Fruit fly (Drosophila melanogaster) whole organism, embryonic: ENCODE results near the gene CG7943.

Experiments used
- CG10979 ChIP-seq: fragments of 200-800 bp; sonication (Bioruptor generic); optimal IDR thresholded peaks from 2 replicates; lab custom pipeline; 2018; ENCODE audit warnings: missing biosample characterization, mild to moderate bottlenecking, missing genetic modification characterization, moderate library complexity
- CG11093 ChIP-seq: fragments of 200-800 bp; sonication (Bioruptor generic); IDR thresholded peaks from 3 replicates; pipeline ENCODE4 v1.3.6; 2022; ENCODE audit warnings: missing biosample characterization, missing genetic modification characterization
- CG11504 ChIP-seq: fragments of 200-800 bp; sonication (Bioruptor generic); optimal IDR thresholded peaks from 3 replicates; lab custom pipeline; 2019; ENCODE audit warnings: missing biosample characterization, mild to moderate bottlenecking, missing genetic modification characterization, moderate library complexity
- CG15073 ChIP-seq: fragments of 200-800 bp; sonication (Bioruptor generic); optimal IDR thresholded peaks from 2 replicates; lab custom pipeline; 2016; ENCODE audit warnings: missing biosample characterization, missing genetic modification characterization
- CG15269 ChIP-seq: fragments of 200-800 bp; sonication (Bioruptor generic); optimal IDR thresholded peaks from 2 replicates; lab custom pipeline; 2018; ENCODE audit warnings: missing biosample characterization, mild to moderate bottlenecking, missing genetic modification characterization, moderate library complexity
- CG18011 ChIP-seq: fragments of 200-800 bp; sonication (Bioruptor generic); optimal IDR thresholded peaks from 2 replicates; lab custom pipeline; 2017; ENCODE audit warnings: missing biosample characterization, missing genetic modification characterization, mild to moderate bottlenecking, moderate library complexity, missing genotype
- CG2875 ChIP-seq: fragments of 200-800 bp; sonication (Bioruptor generic); optimal IDR thresholded peaks from 2 replicates; lab custom pipeline; 2017; ENCODE audit warnings: missing biosample characterization, mild to moderate bottlenecking, missing genetic modification characterization, missing genetic modification reagents
- CG33557 ChIP-seq: fragments of 200-800 bp; sonication (Bioruptor generic); optimal IDR thresholded peaks from 2 replicates; lab custom pipeline; 2019; ENCODE audit warnings: missing biosample characterization, mild to moderate bottlenecking, missing genetic modification characterization, moderate library complexity
- CG34422 ChIP-seq: fragments of 200-800 bp; sonication (Bioruptor generic); IDR thresholded peaks from 3 replicates; pipeline ENCODE4 v1.3.6; 2022; ENCODE audit warnings: missing biosample characterization, missing genetic modification characterization
- CG3838 ChIP-seq: fragments of 200-800 bp; sonication (Bioruptor generic); optimal IDR thresholded peaks from 3 replicates; lab custom pipeline; 2016; ENCODE audit warnings: missing biosample characterization, missing genetic modification characterization
- CG4820 ChIP-seq: fragments of 200-800 bp; sonication (Bioruptor generic); optimal IDR thresholded peaks from 3 replicates; lab custom pipeline; 2016; ENCODE audit warnings: missing biosample characterization, missing genetic modification characterization
- CG4854 ChIP-seq: fragments of 200-800 bp; sonication (Bioruptor generic); optimal IDR thresholded peaks from 2 replicates; lab custom pipeline; 2016; ENCODE audit warnings: missing biosample characterization, missing genetic modification characterization, inconsistent platforms
- CG6683 ChIP-seq: fragments of 200-800 bp; sonication (Bioruptor generic); optimal IDR thresholded peaks from 2 replicates; lab custom pipeline; 2017; ENCODE audit warnings: missing biosample characterization, mild to moderate bottlenecking, missing genetic modification characterization, missing genetic modification reagents
- CG7786 ChIP-seq: fragments of 200-800 bp; sonication (Bioruptor generic); optimal IDR thresholded peaks from 2 replicates; lab custom pipeline; 2016; ENCODE audit warnings: missing biosample characterization, missing genetic modification characterization
- CG8359 ChIP-seq: fragments of 200-800 bp; sonication (Bioruptor generic); optimal IDR thresholded peaks from 2 replicates; lab custom pipeline; 2017; ENCODE audit warnings: missing biosample characterization, mild to moderate bottlenecking, missing genetic modification characterization, borderline replicate concordance
- Camta ChIP-seq: fragments of 200-800 bp; sonication (Bioruptor generic); optimal IDR thresholded peaks from 2 replicates; lab custom pipeline; 2016; ENCODE audit warnings: missing biosample characterization, missing genetic modification characterization
- Dad ChIP-seq: fragments of 200-800 bp; sonication (Bioruptor generic); optimal IDR thresholded peaks from 3 replicates; lab custom pipeline; 2016; ENCODE audit warnings: missing biosample characterization, missing genetic modification characterization
- Dbx ChIP-seq: fragments of 200-800 bp; sonication (Bioruptor generic); IDR thresholded peaks from 3 replicates; pipeline ENCODE4 v1.3.6; 2022; ENCODE audit warnings: missing biosample characterization, missing genetic modification characterization
- Dip3 ChIP-seq: fragments of 200-800 bp; sonication (Bioruptor generic); optimal IDR thresholded peaks from 3 replicates; lab custom pipeline; 2016; ENCODE audit warnings: missing biosample characterization, missing genetic modification characterization
- Dll ChIP-seq: fragments of 200-800 bp; sonication (Bioruptor generic); IDR thresholded peaks from 4 replicates; pipeline ENCODE4 v1.3.6; 2022; ENCODE audit warnings: missing biosample characterization, missing genetic modification characterization; ENCODE audit not compliant: partially characterized antibody
- Eip74EF ChIP-seq, 2 experiments: fragments of 200-800 bp in 1 of 2; fragments of >200 bp in 1 of 2; sonication (Bioruptor generic) in 1 of 2; optimal IDR thresholded peaks; 2 replicates each; lab custom pipeline; 2017 to 2019; ENCODE audit warnings: missing biosample characterization in 2 of 2, missing genetic modification characterization in 2 of 2, mild to moderate bottlenecking in 1 of 2, moderate library complexity in 1 of 2
- H15 ChIP-seq: fragments of 200-800 bp; sonication (Bioruptor generic); IDR thresholded peaks from 3 replicates; pipeline ENCODE4 v1.3.6; 2022; ENCODE audit warnings: missing biosample characterization, missing genetic modification characterization
- Hr39 ChIP-seq: fragments of >200 bp; optimal IDR thresholded peaks from 2 replicates; lab custom pipeline; 2017
- Lpt ChIP-seq: fragments of >200 bp; optimal IDR thresholded peaks from 2 replicates; lab custom pipeline; 2018; ENCODE audit warnings: missing biosample characterization, missing genetic modification characterization
- MESR4 ChIP-seq: fragments of 200-800 bp; sonication (Bioruptor generic); optimal IDR thresholded peaks from 2 replicates; lab custom pipeline; 2018; ENCODE audit warnings: missing biosample characterization, mild to moderate bottlenecking, missing genetic modification characterization, moderate library complexity
- Mad ChIP-seq: fragments of 200-800 bp; sonication (Bioruptor generic); optimal IDR thresholded peaks from 2 replicates; lab custom pipeline; 2016; ENCODE audit warnings: missing biosample characterization, missing genetic modification characterization
- Med ChIP-seq: fragments of 200-800 bp; sonication (Bioruptor generic); peaks from one replicate; lab custom pipeline; 2016; ENCODE audit warnings: missing biosample characterization, missing genetic modification characterization, mild to moderate bottlenecking, inconsistent platforms, moderate library complexity
- Meics ChIP-seq: fragments of 200-800 bp; sonication (Bioruptor generic); optimal IDR thresholded peaks from 2 replicates; lab custom pipeline; 2017; ENCODE audit warnings: missing biosample characterization, mild to moderate bottlenecking, missing genetic modification characterization
- Neu2 ChIP-seq: fragments of 200-800 bp; sonication (Bioruptor generic); optimal IDR thresholded peaks from 3 replicates; lab custom pipeline; 2016; ENCODE audit warnings: missing biosample characterization, missing genetic modification characterization, borderline replicate concordance
- Oli ChIP-seq: fragments of 200-800 bp; sonication (Bioruptor generic); optimal IDR thresholded peaks from 2 replicates; lab custom pipeline; 2018; ENCODE audit warnings: missing biosample characterization, mild to moderate bottlenecking, missing genetic modification characterization, moderate library complexity
- PHDP ChIP-seq: fragments of 200-800 bp; sonication (Bioruptor generic); optimal IDR thresholded peaks from 3 replicates; lab custom pipeline; 2018; ENCODE audit warnings: missing biosample characterization, mild to moderate bottlenecking, missing genetic modification characterization, moderate library complexity
- Rx ChIP-seq: fragments of 200-800 bp; sonication (Bioruptor generic); IDR thresholded peaks from 2 replicates; pipeline ENCODE4 v1.3.6; 2022; ENCODE audit warnings: missing biosample characterization, missing genetic modification characterization
- Sry-δ ChIP-seq: fragments of 200-800 bp; sonication (Bioruptor generic); optimal IDR thresholded peaks from 2 replicates; lab custom pipeline; 2016; ENCODE audit warnings: missing biosample characterization, missing genetic modification characterization
- Xrp1 ChIP-seq: fragments of 200-800 bp; sonication (Bioruptor generic); IDR thresholded peaks from 2 replicates; pipeline ENCODE4 v1.3.6; 2022; ENCODE audit warnings: missing biosample characterization, missing genetic modification characterization
- cg ChIP-seq: fragments of 200-800 bp; sonication (Bioruptor generic); optimal IDR thresholded peaks from 3 replicates; lab custom pipeline; 2019; ENCODE audit warnings: missing biosample characterization, mild to moderate bottlenecking, missing genetic modification characterization, moderate library complexity
- chif ChIP-seq, 2 experiments: fragments of 200-800 bp; sonication (Bioruptor generic); optimal IDR thresholded peaks; 3 replicates each; lab custom pipeline; 2016; ENCODE audit warnings: missing biosample characterization in 2 of 2, missing genetic modification characterization in 2 of 2
- ci ChIP-seq: fragments of 200-800 bp; sonication (Bioruptor generic); IDR thresholded peaks from 3 replicates; pipeline ENCODE4 v1.3.6; 2022; ENCODE audit warnings: missing biosample characterization, missing genetic modification characterization
- dmrt11E ChIP-seq: fragments of 200-800 bp; sonication (Bioruptor generic); optimal IDR thresholded peaks from 3 replicates; lab custom pipeline; 2018; ENCODE audit warnings: missing biosample characterization, mild to moderate bottlenecking, missing genetic modification characterization, moderate library complexity
- ewg ChIP-seq: fragments of 200-800 bp; sonication (Bioruptor generic); optimal IDR thresholded peaks from 3 replicates; lab custom pipeline; 2017; ENCODE audit warnings: mild to moderate bottlenecking, missing biosample characterization, missing genetic modification reagents, missing genetic modification characterization
- gcm2 ChIP-seq: fragments of 200-800 bp; sonication (Bioruptor generic); optimal IDR thresholded peaks from 2 replicates; lab custom pipeline; 2016; ENCODE audit warnings: missing biosample characterization, missing genetic modification characterization
- p53 ChIP-seq: fragments of 200-800 bp; sonication (Bioruptor generic); optimal IDR thresholded peaks from 2 replicates; lab custom pipeline; 2016; ENCODE audit warnings: missing biosample characterization, missing genetic modification characterization
- pho ChIP-seq: fragments of 200-800 bp; sonication (Bioruptor generic); optimal IDR thresholded peaks from 2 replicates; lab custom pipeline; 2016; ENCODE audit warnings: missing biosample characterization, missing genetic modification characterization
- schlank ChIP-seq: fragments of 200-800 bp; sonication (Bioruptor generic); optimal IDR thresholded peaks from 2 replicates; lab custom pipeline; 2018; ENCODE audit warnings: missing biosample characterization, mild to moderate bottlenecking, missing genetic modification characterization
- seq ChIP-seq: fragments of 200-800 bp; sonication (Bioruptor generic); IDR thresholded peaks from 2 replicates; pipeline ENCODE4 v1.3.6; 2022; ENCODE audit warnings: missing biosample characterization, missing genetic modification characterization
- sisA ChIP-seq: fragments of 200-800 bp; sonication (Bioruptor generic); IDR thresholded peaks from 2 replicates; pipeline ENCODE4 v1.3.6; 2022; ENCODE audit warnings: missing biosample characterization, missing genetic modification characterization
- so ChIP-seq: fragments of 200-800 bp; sonication (Bioruptor generic); IDR thresholded peaks from 3 replicates; pipeline ENCODE4 v1.3.6; 2022; ENCODE audit warnings: missing biosample characterization, missing genetic modification characterization
- sr ChIP-seq: fragments of 200-800 bp; sonication (Bioruptor generic); IDR thresholded peaks from 3 replicates; pipeline ENCODE4 v1.3.6; 2022; ENCODE audit warnings: missing biosample characterization, missing genetic modification characterization
- stwl ChIP-seq: fragments of 200-800 bp; sonication (Bioruptor generic); optimal IDR thresholded peaks from 3 replicates; lab custom pipeline; 2018; ENCODE audit warnings: missing biosample characterization, mild to moderate bottlenecking, missing genetic modification characterization, moderate library complexity
- toy ChIP-seq: fragments of 200-800 bp; sonication (Bioruptor generic); IDR thresholded peaks from 2 replicates; pipeline ENCODE4 v1.3.6; 2022; ENCODE audit warnings: missing biosample characterization, missing genetic modification characterization
- vnd ChIP-seq: fragments of 200-800 bp; sonication (Bioruptor generic); IDR thresholded peaks from 3 replicates; pipeline ENCODE4 v1.3.6; 2022; ENCODE audit warnings: missing biosample characterization, missing genetic modification characterization; ENCODE audit not compliant: partially characterized antibody

The CG7943 gene

dm6 chr3R:29997607-29998236, 48.5 kb upstream of the CG7943 start, which contains the start of the genes CG15525 and CG11504 (continued):
- TF ChIP-seq so (GFP tag; lab: Robert Waterston, UW) (no peak), Dip3 (peak; percentile 72), Meics (GFP tag; lab: Kevin White, UChicago) (peak; percentile 100), Med (GFP tag; lab: Kevin White, UChicago) (peak; percentile 84), CG33557 (GFP tag; lab: Kevin White, UChicago) (no peak), Oli (tag; lab: Kevin White, UChicago) (no peak), Eip74EF (GFP tag; optimal IDR thresholded peaks at IDR 0.05; lab: Kevin White, UChicago) (no peak), ci (GFP tag; lab: Robert Waterston, UW) (0 out of 3 replicates have a peak, but pooled peaks have one; percentile 46), CG34422 (GFP tag; lab: Robert Waterston, UW) (peak; percentile 79; the same call in 2 of the 3 replicates), CG15269 (no peak), chif (GFP tag; optimal IDR thresholded peaks at IDR 0.05; lab: Kevin White, UChicago) (peak in 1 of 2 experiments; percentile 42), toy (GFP tag; lab: Robert Waterston, UW) (no peak), sisA (peak; percentile 80), Dad (peak; percentile 5), CG10979 (tag; lab: Kevin White, UChicago) (peak; percentile 22), CG2875 (GFP tag; lab: Kevin White, UChicago) (no peak), Hr39 (lab: Kevin White, UChicago) (no peak), Rx (GFP tag; lab: Robert Waterston, UW) (0 out of 2 replicates have a peak, but pooled peaks have one; percentile 36), CG11504 (no peak), CG18011 (GFP tag; lab: Kevin White, UChicago) (no peak), stwl (tag; lab: Kevin White, UChicago) (peak; percentile 69), schlank (no peak), Xrp1 (GFP tag; lab: Robert Waterston, UW) (peak; percentile 65), seq (GFP tag; lab: Robert Waterston, UW) (peak; percentile 36; the same call in 1 of the 2 replicates), H15 (GFP tag; lab: Robert Waterston, UW) (no peak), CG15073 (GFP tag; lab: Kevin White, UChicago) (no peak), CG4854 (GFP tag; lab: Kevin White, UChicago) (peak; percentile 23), Camta (peak; percentile 53), dmrt11E (no peak), Neu2 (GFP tag; lab: Kevin White, UChicago) (no peak), sr (GFP tag; lab: Robert Waterston, UW) (no peak), ewg (GFP tag; lab: Kevin White, UChicago) (peak; percentile 52), CG3838 (GFP tag; lab: Kevin White, UChicago) (peak; percentile 40), CG11093 (GFP tag; lab: Robert Waterston, UW) (no peak), cg (GFP tag; lab: Kevin White, UChicago) (no peak), p53 (GFP tag; lab: Kevin White, UChicago) (no peak), Dll (peak; percentile 92), Sry-δ (GFP tag; lab: Kevin White, UChicago) (peak; percentile 74), gcm2 (GFP tag; lab: Kevin White, UChicago) (no peak), Mad (GFP tag; lab: Kevin White, UChicago) (peak; percentile 50), PHDP (tag; lab: Kevin White, UChicago) (no peak), MESR4 (peak; percentile 66), vnd (GFP tag; lab: Robert Waterston, UW) (peak; percentile 90), Lpt (GFP tag; lab: Kevin White, UChicago) (no peak), CG6683 (GFP tag; lab: Kevin White, UChicago) (no peak), pho (GFP tag; lab: Kevin White, UChicago) (peak; percentile 49), CG7786 (peak; percentile 37), CG8359 (no peak), Dbx (GFP tag; lab: Robert Waterston, UW) (peak; percentile 69; the same call in 2 of the 3 replicates), CG4820 (GFP tag; lab: Kevin White, UChicago) (peak; percentile 37)
